Fruit fly (Drosophila melanogaster) whole organism, wandering third instar larva: ENCODE data around the gene Lamtor5.

Experiments used
- Abd-B ChIP-seq: fragments of >200 bp; optimal IDR thresholded peaks from 2 replicates; lab custom pipeline; 2017; ENCODE audit warnings: missing biosample characterization, missing genetic modification characterization
- CG32264 ChIP-seq: fragments of 200-800 bp; sonication (Bioruptor generic); optimal IDR thresholded peaks from 2 replicates; lab custom pipeline; 2016; ENCODE audit warnings: missing biosample characterization, missing genetic modification characterization
- Dfd ChIP-seq: fragments of >200 bp; optimal IDR thresholded peaks from 2 replicates; lab custom pipeline; 2017; ENCODE audit warnings: missing biosample characterization, missing genetic modification characterization
- HLH106 ChIP-seq: fragments of 200-800 bp; optimal IDR thresholded peaks from 3 replicates; lab custom pipeline; 2019; ENCODE audit warnings: missing biosample characterization, mild to moderate bottlenecking, missing genetic modification characterization, moderate library complexity
- Jra ChIP-seq: sonication (Bioruptor generic); optimal IDR thresholded peaks from 2 replicates; lab custom pipeline; 2016; ENCODE audit warnings: missing biosample characterization, missing genetic modification characterization
- OdsH ChIP-seq: fragments of 200-800 bp; sonication (Bioruptor generic); optimal IDR thresholded peaks from 2 replicates; lab custom pipeline; 2016; ENCODE audit warnings: missing biosample characterization, mild to moderate bottlenecking, missing genetic modification characterization
- br ChIP-seq: fragments of 200-800 bp; sonication (Bioruptor generic); optimal IDR thresholded peaks from 2 replicates; lab custom pipeline; 2016; ENCODE audit warnings: missing biosample characterization, missing genetic modification characterization
- dl ChIP-seq, 2 experiments: fragments of 175-275, 200-275 bp in 1 of 2; fragments of 200-275 bp in 1 of 2; sonication (Bioruptor generic); optimal IDR thresholded peaks; lab custom pipeline; 2018; ENCODE audit warnings: mild to moderate bottlenecking in 2 of 2, missing biosample characterization in 2 of 2, missing genetic modification characterization in 2 of 2, moderate library complexity in 2 of 2; ENCODE audit not compliant: partially characterized antibody in 2 of 2, insufficient read depth in 1 of 2
- ey ChIP-seq: fragments of 200-800 bp; sonication (Bioruptor generic); optimal IDR thresholded peaks from 2 replicates; lab custom pipeline; 2016; ENCODE audit warnings: missing biosample characterization, missing genetic modification characterization
- h ChIP-seq: fragments of 200-800 bp; sonication (Bioruptor generic); optimal IDR thresholded peaks from 3 replicates; lab custom pipeline; 2016; ENCODE audit warnings: missing biosample characterization, mild to moderate bottlenecking, missing genetic modification characterization
- psq ChIP-seq: fragments of 200-800 bp; sonication (Bioruptor generic); optimal IDR thresholded peaks from 3 replicates; lab custom pipeline; 2017; ENCODE audit warnings: missing biosample characterization, mild to moderate bottlenecking, missing genetic modification characterization, moderate library complexity
- tai ChIP-seq: sonication (Bioruptor generic); optimal IDR thresholded peaks from 2 replicates; lab custom pipeline; 2016; ENCODE audit warnings: missing biosample characterization, missing genetic modification characterization
- usp ChIP-seq: fragments of >200 bp; optimal IDR thresholded peaks from 2 replicates; lab custom pipeline; 2017; ENCODE audit warnings: missing biosample characterization, missing genetic modification characterization

DNA sequence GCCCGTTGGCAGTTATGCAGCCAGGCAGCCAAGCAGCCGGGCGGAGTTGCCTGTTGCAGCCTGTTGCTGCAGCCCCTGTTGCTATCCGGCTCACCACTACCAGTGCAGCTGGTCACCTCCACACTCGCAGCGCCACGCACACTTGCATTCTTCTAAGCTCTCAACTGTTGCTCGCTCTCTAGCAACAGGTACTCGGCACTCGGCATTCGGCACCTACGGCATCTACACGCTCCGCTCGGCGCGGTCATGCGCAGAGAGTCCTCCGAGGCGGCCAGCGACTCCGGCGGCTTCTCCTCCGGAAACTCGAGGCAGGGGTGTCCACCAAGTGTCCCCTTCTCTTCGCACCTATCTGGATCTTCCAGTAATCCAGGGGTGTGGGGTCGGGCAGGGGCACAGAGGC lies 47.6 kb downstream of the Lamtor5 start:
- no peak for TF ChIP-seq psq (GFP tag; lab: Kevin White, UChicago)
- no peak for TF ChIP-seq br
- TF ChIP-seq tai (GFP tag; lab: Kevin White, UChicago), result no peak
- TF ChIP-seq h (GFP tag; lab: Kevin White, UChicago), result no peak
- no peak for TF ChIP-seq Dfd
- no peak for TF ChIP-seq OdsH (GFP tag; lab: Kevin White, UChicago)
- no peak for TF ChIP-seq Jra (GFP tag; lab: Kevin White, UChicago)
- TF ChIP-seq dl (GFP tag; optimal IDR thresholded peaks at IDR 0.05; lab: Kevin White, UChicago; ENCODE audit: insufficient read depth in 1 of 2, partially characterized antibody in 2 of 2), result no peak
- TF ChIP-seq Abd-B (GFP tag; lab: Kevin White, UChicago), result no peak
- no peak for TF ChIP-seq usp (GFP tag; lab: Kevin White, UChicago)
- no peak for TF ChIP-seq ey (GFP tag; lab: Kevin White, UChicago)
- TF ChIP-seq HLH106 (tag; lab: Kevin White, UChicago), result no peak
- TF ChIP-seq CG32264 (GFP tag; lab: Kevin White, UChicago), result no peak
